Fruit fly (Drosophila melanogaster): ENCODE results near the gene OdsH.

dm6 chrX:17832163-17833014 is 41.6 kb downstream of the OdsH start:
- no peak for TF ChIP-seq gce (GFP tag; IDR thresholded peaks at IDR 0.05)
- no peak for TF ChIP-seq Xbp1 (GFP tag; optimal IDR thresholded peaks at IDR 0.05)
- no peak for TF ChIP-seq seq (GFP tag; IDR thresholded peaks at IDR 0.05)
- TF ChIP-seq ro (GFP tag; IDR thresholded peaks at IDR 0.05): no peak
- TF ChIP-seq CG13894 (tag; optimal IDR thresholded peaks at IDR 0.05): no peak
- no peak for TF ChIP-seq stwl (tag; optimal IDR thresholded peaks at IDR 0.05)
